Worm (Caenorhabditis elegans) whole organism, mixed stage, embryonic: ENCODE data around the gene slc-25A29.

Experiments used
- M03D4.4 ChIP-seq: sonication (generic microtip); optimal IDR thresholded peaks from 2 replicates; lab custom pipeline; 2017; ENCODE audit warnings: mild to moderate bottlenecking, missing genetic modification characterization, missing compliant biosample characterization
- bed-3 ChIP-seq: fragments of 200-800 bp; sonication (Bioruptor generic); optimal IDR thresholded peaks from 3 replicates; lab custom pipeline; 2018; ENCODE audit warnings: mild to moderate bottlenecking, missing genetic modification characterization, moderate library complexity, missing compliant biosample characterization
- blmp-1 ChIP-seq: fragments of 150-350 bp; optimal IDR thresholded peaks from 2 replicates; lab custom pipeline; 2014; ENCODE audit warnings: missing biosample characterization, missing genetic modification characterization
- ceh-83 ChIP-seq: fragments of 200-800 bp; sonication (Bioruptor generic); optimal IDR thresholded peaks from 2 replicates; lab custom pipeline; 2018; ENCODE audit warnings: mild to moderate bottlenecking, missing genetic modification characterization, missing compliant biosample characterization
- ces-1 ChIP-seq: fragments of 150-350 bp; optimal IDR thresholded peaks from 2 replicates; lab custom pipeline; 2014; ENCODE audit warnings: missing biosample characterization, missing genetic modification reagents, missing genetic modification characterization
- elt-1 ChIP-seq: sonication (generic microtip); optimal IDR thresholded peaks from 2 replicates; lab custom pipeline; 2017; ENCODE audit warnings: missing genetic modification characterization, mild to moderate bottlenecking, missing compliant biosample characterization, antibody characterized with exemption, moderate library complexity, borderline replicate concordance; ENCODE audit not compliant: insufficient read depth
- elt-3 ChIP-seq: fragments of 150-350 bp; optimal IDR thresholded peaks from 2 replicates; lab custom pipeline; 2014; ENCODE audit warnings: missing biosample characterization, missing genetic modification characterization
- ham-2 ChIP-seq: fragments of 200-800 bp; sonication (Bioruptor generic); optimal IDR thresholded peaks from 2 replicates; lab custom pipeline; 2018; ENCODE audit warnings: mild to moderate bottlenecking, missing genetic modification characterization, missing compliant biosample characterization
- hlh-1 ChIP-seq: fragments of 150-350 bp; optimal IDR thresholded peaks from 2 replicates; lab custom pipeline; 2014; ENCODE audit warnings: missing biosample characterization, missing genetic modification reagents, missing genetic modification characterization
- lin-13 ChIP-seq: fragments of 150-350 bp; optimal IDR thresholded peaks from 2 replicates; lab custom pipeline; 2014; ENCODE audit warnings: missing biosample characterization, missing genetic modification characterization
- lin-32 ChIP-seq: fragments of 200-800 bp; sonication (Bioruptor generic); optimal IDR thresholded peaks from 2 replicates; lab custom pipeline; 2018; ENCODE audit warnings: mild to moderate bottlenecking, missing genetic modification characterization, missing compliant biosample characterization
- lsy-2 ChIP-seq: fragments of 150-350 bp; optimal IDR thresholded peaks from 2 replicates; lab custom pipeline; 2014; ENCODE audit warnings: missing biosample characterization, missing genetic modification characterization
- mab-5 ChIP-seq: fragments of 150-350 bp; optimal IDR thresholded peaks from 2 replicates; lab custom pipeline; 2014; ENCODE audit warnings: missing biosample characterization, missing genetic modification characterization
- mep-1 ChIP-seq: fragments of 150-350 bp; optimal IDR thresholded peaks from 2 replicates; lab custom pipeline; 2017; ENCODE audit warnings: missing biosample characterization, missing genetic modification reagents, missing genetic modification characterization, inconsistent platforms
- mls-2 ChIP-seq: sonication (generic microtip); optimal IDR thresholded peaks from 2 replicates; lab custom pipeline; 2016; ENCODE audit warnings: mild to moderate bottlenecking, missing genetic modification characterization, moderate library complexity, missing compliant biosample characterization
- nhr-12 ChIP-seq: fragments of 150-350 bp; optimal IDR thresholded peaks from 2 replicates; lab custom pipeline; 2014; ENCODE audit warnings: missing biosample characterization, missing genetic modification characterization
- nhr-2 ChIP-seq: fragments of 150-350 bp; optimal IDR thresholded peaks from 2 replicates; lab custom pipeline; 2014; ENCODE audit warnings: missing biosample characterization, missing genetic modification characterization
- nhr-237 ChIP-seq: fragments of 150-350 bp; optimal IDR thresholded peaks from 2 replicates; lab custom pipeline; 2014; ENCODE audit warnings: missing biosample characterization, missing genetic modification characterization
- nhr-28 ChIP-seq: fragments of 150-350 bp; optimal IDR thresholded peaks from 2 replicates; lab custom pipeline; 2014; ENCODE audit warnings: missing biosample characterization, missing genetic modification characterization
- nhr-76 ChIP-seq: sonication (generic microtip); optimal IDR thresholded peaks from 2 replicates; lab custom pipeline; 2017; ENCODE audit warnings: missing biosample characterization, missing genetic modification characterization
- pha-4 ChIP-seq: fragments of 150-350 bp; optimal IDR thresholded peaks from 2 replicates; lab custom pipeline; 2018; ENCODE audit warnings: missing biosample characterization, missing genetic modification reagents, missing genetic modification characterization
- snpc-4 ChIP-seq: fragments of 150-350 bp; optimal IDR thresholded peaks from 2 replicates; lab custom pipeline; 2014; ENCODE audit warnings: missing biosample characterization, missing genetic modification characterization
- sptf-1 ChIP-seq: sonication (generic microtip); optimal IDR thresholded peaks from 2 replicates; lab custom pipeline; 2017; ENCODE audit warnings: mild to moderate bottlenecking, missing genetic modification characterization, moderate library complexity, missing compliant biosample characterization
- unc-39 ChIP-seq: fragments of 150-350 bp; optimal IDR thresholded peaks from 2 replicates; lab custom pipeline; 2014; ENCODE audit warnings: missing biosample characterization, missing genetic modification characterization
- unc-62 ChIP-seq: fragments of 150-350 bp; optimal IDR thresholded peaks from 2 replicates; lab custom pipeline; 2014; ENCODE audit warnings: missing biosample characterization, missing genetic modification reagents, missing genetic modification characterization
- zip-8 ChIP-seq: fragments of 150-350 bp; optimal IDR thresholded peaks from 2 replicates; lab custom pipeline; 2014; ENCODE audit warnings: missing biosample characterization, missing genetic modification characterization
- ztf-11 ChIP-seq: fragments of 150-350 bp; optimal IDR thresholded peaks from 2 replicates; lab custom pipeline; 2014; ENCODE audit warnings: missing biosample characterization, missing genetic modification characterization

Gene slc-25A29

DNA sequence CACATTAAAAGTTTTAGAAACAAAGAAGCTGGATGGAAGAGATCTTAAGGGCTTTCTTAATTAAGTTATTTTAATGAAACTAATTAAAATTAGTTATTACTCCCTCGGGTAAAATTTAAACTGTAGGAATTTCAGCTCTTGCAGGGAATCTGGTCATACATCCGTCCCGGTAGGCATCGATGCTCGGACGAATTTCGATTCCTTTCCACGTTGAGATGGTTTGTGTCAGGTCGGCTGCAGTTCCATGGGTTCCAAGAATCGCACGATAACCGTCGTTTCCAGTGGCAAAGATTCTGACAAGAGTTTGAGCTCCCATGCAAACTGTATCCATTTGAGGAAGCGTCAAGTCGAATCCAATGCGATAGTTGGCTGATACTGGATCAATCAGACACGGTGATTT lies 47.2 kb downstream of the slc-25A29 start:
- TF ChIP-seq pha-4 (tag; lab: Kevin White, UChicago): no peak
- TF ChIP-seq lsy-2 (tag; lab: Kevin White, UChicago): no peak
- no peak for TF ChIP-seq nhr-2
- TF ChIP-seq mep-1 (tag; lab: Kevin White, UChicago): no peak
- no peak for TF ChIP-seq elt-1 (tag; lab: Kevin White, UChicago)
- TF ChIP-seq unc-62 (GFP tag; lab: Kevin White, UChicago): no peak
- TF ChIP-seq hlh-1: no peak
- no peak for TF ChIP-seq ham-2 (GFP tag; lab: Kevin White, UChicago)
- no peak for TF ChIP-seq mls-2 (tag; lab: Kevin White, UChicago)
- no peak for TF ChIP-seq lin-32 (GFP tag; lab: Kevin White, UChicago)
- no peak for TF ChIP-seq nhr-12 (tag; lab: Kevin White, UChicago)
- TF ChIP-seq zip-8: no peak
- no peak for TF ChIP-seq ces-1 (GFP tag; lab: Kevin White, UChicago)
- no peak for TF ChIP-seq nhr-76 (tag; lab: Kevin White, UChicago)
- TF ChIP-seq snpc-4 (tag; lab: Kevin White, UChicago): no peak
- TF ChIP-seq ceh-83 (GFP tag; lab: Kevin White, UChicago): no peak
- no peak for TF ChIP-seq blmp-1
- no peak for TF ChIP-seq sptf-1

ce11 chrV:14609643-14610042 lies 48.3 kb downstream of the slc-25A29 start, which contains the start of gene R11H6.4:
Gene R11H6.4, plus strand, starts transcription at chrV:14609943.
- TF ChIP-seq sptf-1 (no peak), elt-3 (tag; lab: Kevin White, UChicago) (no peak), nhr-237 (tag; lab: Kevin White, UChicago) (no peak), nhr-12 (tag; lab: Kevin White, UChicago) (no peak), bed-3 (no peak)

DNA sequence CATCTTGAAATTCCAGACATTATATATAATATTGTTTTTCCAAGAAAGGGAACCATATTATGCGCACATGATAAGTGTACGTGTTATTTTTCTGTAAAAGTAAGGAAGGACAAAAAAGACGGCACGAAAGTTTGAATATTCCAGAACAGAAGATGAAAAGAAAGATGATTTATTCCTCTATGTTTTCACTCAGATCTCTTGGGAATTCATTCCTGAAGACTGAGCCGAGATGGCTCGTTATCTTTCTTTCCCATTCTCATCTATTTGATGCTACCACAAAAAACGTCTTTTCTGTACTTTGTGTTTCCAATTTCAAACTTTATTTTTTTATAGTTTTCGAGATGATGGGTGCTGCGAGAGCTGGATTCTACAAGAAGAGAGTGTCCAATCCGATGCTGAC lies 54.2 kb downstream of the slc-25A29 start:
- no peak for TF ChIP-seq mep-1 (tag; lab: Kevin White, UChicago)
- TF ChIP-seq M03D4.4 (tag; lab: Kevin White, UChicago): no peak
- TF ChIP-seq pha-4 (tag; lab: Kevin White, UChicago): no peak
- TF ChIP-seq elt-3 (tag; lab: Kevin White, UChicago): no peak
- no peak for TF ChIP-seq lin-13 (tag; lab: Kevin White, UChicago)
- no peak for TF ChIP-seq ceh-83 (GFP tag; lab: Kevin White, UChicago)
- TF ChIP-seq unc-39 (tag; lab: Kevin White, UChicago): no peak
- TF ChIP-seq lsy-2 (tag; lab: Kevin White, UChicago): no peak
- TF ChIP-seq nhr-28 (tag; lab: Kevin White, UChicago): no peak
- TF ChIP-seq bed-3: no peak
- no peak for TF ChIP-seq zip-8
- no peak for TF ChIP-seq mls-2 (tag; lab: Kevin White, UChicago)
- TF ChIP-seq unc-62 (GFP tag; lab: Kevin White, UChicago): no peak
- no peak for TF ChIP-seq ham-2 (GFP tag; lab: Kevin White, UChicago)
- TF ChIP-seq nhr-12 (tag; lab: Kevin White, UChicago): no peak
- no peak for TF ChIP-seq ces-1 (GFP tag; lab: Kevin White, UChicago)
- TF ChIP-seq ztf-11 (tag; lab: Kevin White, UChicago): no peak
- TF ChIP-seq mab-5 (tag; lab: Kevin White, UChicago): no peak
- TF ChIP-seq hlh-1: no peak
- TF ChIP-seq elt-1 (tag; lab: Kevin White, UChicago): no peak
